Worm (Caenorhabditis elegans): ENCODE results near the gene cox-18.
A peak's percentile ranks its signal among the peaks of the same experiment; 100 is the strongest.
"Not testable (repeated sequence)": the region's sequence is repeated elsewhere in the genome, so short reads cannot be mapped to it uniquely, and the experiment has no call there.

cox-18 gene

DNA sequence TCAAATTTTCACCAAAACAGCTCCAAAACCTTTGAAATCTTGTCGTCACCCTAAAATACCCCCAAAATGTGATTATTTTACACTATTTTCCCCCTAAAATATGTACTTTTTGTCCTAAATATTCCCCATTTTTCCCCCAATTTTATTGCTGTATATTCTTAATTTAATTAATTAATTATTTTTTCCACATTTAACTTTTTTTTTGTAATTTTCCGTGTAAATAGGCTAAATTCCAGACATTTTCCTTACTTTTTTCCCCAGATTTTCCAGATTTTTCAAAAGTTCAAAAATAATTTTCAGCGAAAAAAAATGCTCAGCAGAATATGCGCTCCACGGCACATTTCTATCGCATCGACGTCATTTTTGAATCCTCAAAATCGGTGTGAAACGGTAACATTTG, at the start of gene cox-18:
Gene cox-18, plus strand, starts transcription at position 301 of the 400 bp plus-strand sequence.
- no peak for TF ChIP-seq nhr-11 (tag; optimal IDR thresholded peaks at IDR 0.05)
- TF ChIP-seq tbx-2 (tag; optimal IDR thresholded peaks at IDR 0.05), result no peak
- no peak for TF ChIP-seq daf-12 (tag; optimal IDR thresholded peaks at IDR 0.05)
- no peak for TF ChIP-seq sea-2 (GFP tag; optimal IDR thresholded peaks at IDR 0.05)
- TF ChIP-seq egl-5 (tag; optimal IDR thresholded peaks at IDR 0.05), result no peak
- TF ChIP-seq ztf-11 (tag; optimal IDR thresholded peaks at IDR 0.05), result no peak
- no peak for TF ChIP-seq ceh-28 (tag; optimal IDR thresholded peaks at IDR 0.05)
- TF ChIP-seq nhr-25 (tag; optimal IDR thresholded peaks at IDR 0.05), result no peak

DNA sequence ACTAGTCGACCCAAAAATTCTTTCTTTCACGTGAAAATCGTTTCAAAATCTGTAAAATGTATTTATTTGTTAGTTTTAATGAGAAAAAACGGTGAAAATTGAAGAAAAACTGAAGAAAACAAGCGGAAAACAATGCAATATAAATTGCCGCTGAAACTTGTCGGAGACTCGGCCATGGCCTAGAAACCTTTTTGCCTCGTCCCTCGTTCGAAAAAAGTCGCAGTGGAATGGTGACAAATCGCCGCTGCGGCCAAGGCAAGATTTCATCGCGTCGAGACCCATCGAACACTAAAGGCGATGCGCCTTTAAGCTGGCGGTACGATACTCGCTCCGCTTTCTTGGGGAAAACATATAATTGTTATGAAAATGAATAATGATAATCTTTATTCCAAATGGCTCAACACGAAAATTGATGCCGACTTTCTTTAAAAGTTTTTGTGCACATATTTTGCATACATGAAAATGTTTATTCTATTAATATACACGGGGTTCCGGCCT, 45.6 kb upstream of the cox-18 start, which contains the start of gene Y55F3AM.21:
Gene Y55F3AM.21, minus strand, starts transcription at position 51 of the 498 bp plus-strand sequence.
- TF ChIP-seq nhr-67 (tag; optimal IDR thresholded peaks at IDR 0.05); ama-1 (optimal IDR thresholded peaks at IDR 0.05); ztf-4 (tag; optimal IDR thresholded peaks at IDR 0.05): not testable (repeated sequence)

DNA sequence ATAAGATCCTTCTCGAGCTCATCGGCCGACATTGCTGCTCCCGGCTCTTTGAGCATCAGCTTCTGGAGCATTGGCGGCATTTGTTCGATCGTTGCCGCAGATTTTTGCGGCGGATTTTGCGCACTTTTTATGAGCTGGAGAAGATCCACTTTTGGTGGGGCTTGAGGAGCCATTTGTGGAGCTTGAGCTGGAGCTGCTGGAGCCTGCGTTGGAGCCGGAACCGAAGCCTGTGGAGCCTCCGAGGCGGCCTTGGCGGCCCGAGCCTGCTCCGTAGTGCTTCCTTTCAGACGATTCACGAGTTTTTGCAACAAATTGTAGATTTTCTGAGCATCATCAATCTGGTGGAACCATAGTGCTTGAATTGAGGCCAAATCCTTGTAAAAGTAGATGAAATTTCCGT, 43.3 kb upstream of the cox-18 start:
- TF ChIP-seq nhr-28 (tag; optimal IDR thresholded peaks at IDR 0.05), result no peak
- no peak for TF ChIP-seq fos-1 (tag; optimal IDR thresholded peaks at IDR 0.05)
- TF ChIP-seq nhr-11 (tag; optimal IDR thresholded peaks at IDR 0.05), result no peak
- TF ChIP-seq lin-15B (tag; optimal IDR thresholded peaks at IDR 0.05), result no peak
- TF ChIP-seq ama-1 (optimal IDR thresholded peaks at IDR 0.05), result no peak
- TF ChIP-seq nhr-43 (tag; optimal IDR thresholded peaks at IDR 0.05; ENCODE audit: poor library complexity, severe bottlenecking), result no peak
- no peak for TF ChIP-seq lsy-12 (tag; optimal IDR thresholded peaks at IDR 0.05)
- no peak for TF ChIP-seq skn-1 (tag; optimal IDR thresholded peaks at IDR 0.05)
- TF ChIP-seq fkh-2 (tag; optimal IDR thresholded peaks at IDR 0.05), result no peak
- TF ChIP-seq pha-4 (tag; optimal IDR thresholded peaks at IDR 0.05), result no peak
- no peak for TF ChIP-seq hmg-11 (tag; optimal IDR thresholded peaks at IDR 0.05)
- no peak for TF ChIP-seq nhr-76 (tag; optimal IDR thresholded peaks at IDR 0.05)
- TF ChIP-seq zag-1 (tag; optimal IDR thresholded peaks at IDR 0.05), result no peak
- no peak for TF ChIP-seq pqm-1 (tag; optimal IDR thresholded peaks at IDR 0.05)
- TF ChIP-seq ceh-28 (tag; optimal IDR thresholded peaks at IDR 0.05), result no peak
- no peak for TF ChIP-seq nhr-23 (tag; optimal IDR thresholded peaks at IDR 0.05)
- TF ChIP-seq ceh-16 (tag; optimal IDR thresholded peaks at IDR 0.05), result no peak
- TF ChIP-seq lin-39 (tag; optimal IDR thresholded peaks at IDR 0.05), result no peak
- TF ChIP-seq snpc-4 (tag; optimal IDR thresholded peaks at IDR 0.05), result no peak

DNA sequence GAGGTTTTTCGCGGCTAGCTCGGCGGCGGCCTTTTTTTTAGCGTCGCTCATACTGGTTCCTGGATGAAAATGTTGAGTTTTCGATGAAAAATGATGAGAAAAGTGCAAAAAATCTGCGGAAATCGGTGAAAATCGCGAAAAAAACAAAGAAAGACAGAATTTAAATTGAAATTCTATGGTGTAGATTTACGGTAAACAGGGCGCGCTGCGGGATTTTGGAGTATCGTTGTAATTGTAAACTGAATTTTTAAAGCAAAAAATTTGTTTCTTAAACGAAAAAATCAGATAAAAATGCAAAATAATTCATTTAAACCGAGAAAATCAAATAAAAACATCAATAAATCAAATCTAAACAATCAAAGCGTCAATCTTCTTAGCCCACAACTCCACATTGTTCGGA, 42.5 kb upstream of the cox-18 start, which contains the start of gene dcap-1:
Gene dcap-1, minus strand, starts transcription at position 59 of the 400 bp plus-strand sequence.
- TF ChIP-seq pha-4 (tag; optimal IDR thresholded peaks at IDR 0.05), result peak; percentile 45
- peak; percentile 95 for TF ChIP-seq R02D3.7 (tag; optimal IDR thresholded peaks at IDR 0.05)
- peak; percentile 3 for TF ChIP-seq nhr-25 (tag; optimal IDR thresholded peaks at IDR 0.05)
- TF ChIP-seq hmg-11 (tag; optimal IDR thresholded peaks at IDR 0.05), result peak; percentile 2
- TF ChIP-seq lin-15B (tag; optimal IDR thresholded peaks at IDR 0.05), result peak; percentile 64
- TF ChIP-seq ama-1 (optimal IDR thresholded peaks at IDR 0.05), result peak; percentile 12
- TF ChIP-seq fkh-10 (GFP tag; optimal IDR thresholded peaks at IDR 0.05), result no peak
- TF ChIP-seq nhr-237 (tag; optimal IDR thresholded peaks at IDR 0.05), result no peak
- peak; percentile 21 for TF ChIP-seq nfya-1 (tag; optimal IDR thresholded peaks at IDR 0.05; ENCODE audit: insufficient read depth)

DNA sequence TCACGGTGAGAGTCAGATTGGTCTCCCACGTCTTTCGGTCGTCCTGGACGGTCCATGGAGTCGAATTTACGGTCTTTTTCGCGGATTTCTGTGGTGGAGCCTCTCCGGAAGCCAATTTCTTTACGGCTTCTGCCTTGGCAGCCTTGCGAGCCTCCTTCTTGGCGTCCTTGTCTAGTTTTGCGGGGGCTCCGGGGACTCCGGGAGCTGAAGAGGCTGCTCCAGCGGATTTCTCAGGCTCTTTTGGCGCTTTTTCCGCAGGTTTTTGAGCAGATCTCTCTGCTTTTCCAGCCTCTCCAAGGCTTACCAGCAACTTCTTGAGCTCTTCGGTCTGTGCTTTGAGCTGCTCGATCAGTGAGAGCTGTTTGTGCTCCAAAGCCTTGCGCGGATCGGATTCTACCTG, 41.5 kb upstream of the cox-18 start:
- no peak for TF ChIP-seq ama-1 (optimal IDR thresholded peaks at IDR 0.05)
- TF ChIP-seq lsy-12 (tag; optimal IDR thresholded peaks at IDR 0.05), result no peak
- TF ChIP-seq elt-3 (tag; optimal IDR thresholded peaks at IDR 0.05), result no peak
- no peak for TF ChIP-seq nhr-43 (tag; optimal IDR thresholded peaks at IDR 0.05; ENCODE audit: poor library complexity, severe bottlenecking)
- TF ChIP-seq nhr-23 (tag; optimal IDR thresholded peaks at IDR 0.05), result no peak
- TF ChIP-seq snpc-4 (tag; optimal IDR thresholded peaks at IDR 0.05), result no peak
- TF ChIP-seq ZK546.5 (tag; optimal IDR thresholded peaks at IDR 0.05), result no peak
- no peak for TF ChIP-seq nhr-12 (tag; optimal IDR thresholded peaks at IDR 0.05)
- no peak for TF ChIP-seq R02D3.7 (tag; optimal IDR thresholded peaks at IDR 0.05)
- no peak for TF ChIP-seq mml-1 (tag; optimal IDR thresholded peaks at IDR 0.05)
- TF ChIP-seq lin-15B (tag; optimal IDR thresholded peaks at IDR 0.05), result no peak
- no peak for TF ChIP-seq pqm-1 (tag; optimal IDR thresholded peaks at IDR 0.05)
- no peak for TF ChIP-seq ceh-28 (tag; optimal IDR thresholded peaks at IDR 0.05)
- TF ChIP-seq egl-5 (tag; optimal IDR thresholded peaks at IDR 0.05), result no peak
- no peak for TF ChIP-seq unc-62 (GFP tag; optimal IDR thresholded peaks at IDR 0.05)
- TF ChIP-seq unc-39 (tag; optimal IDR thresholded peaks at IDR 0.05), result no peak
- no peak for TF ChIP-seq lin-39 (tag; optimal IDR thresholded peaks at IDR 0.05)
- no peak for TF ChIP-seq ceh-82 (tag; optimal IDR thresholded peaks at IDR 0.05)
- no peak for TF ChIP-seq nhr-77 (tag; optimal IDR thresholded peaks at IDR 0.05)
